Fruit fly (Drosophila melanogaster): Measurements from ENCODE around the gene Lamtor3.

DNA sequence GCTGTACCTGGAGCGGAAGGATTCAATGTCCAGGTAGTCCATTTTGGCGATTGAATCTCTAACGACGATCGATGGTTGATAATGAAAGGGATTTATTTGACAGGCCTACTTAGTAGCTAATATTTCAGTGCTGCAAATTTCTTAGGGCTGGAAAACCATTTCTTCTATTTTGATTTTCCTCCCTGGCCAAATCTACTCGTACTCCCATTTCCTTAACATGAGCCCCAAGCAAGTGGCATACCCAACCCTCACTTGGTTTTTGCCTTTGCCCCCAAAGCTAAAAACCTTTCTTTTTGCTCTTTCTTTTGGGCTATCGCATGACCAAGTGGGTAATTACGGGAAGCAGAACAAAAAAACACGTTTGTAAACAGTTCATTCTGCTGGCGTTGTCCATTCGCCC, 17.7 kb downstream of the Lamtor3 start, which contains the start of gene CG15142:
- TF ChIP-seq Ets96B (tag; optimal IDR thresholded peaks at IDR 0.05) (no peak), CG8119 (GFP tag; IDR thresholded peaks at IDR 0.05) (no peak), dac (GFP tag; optimal IDR thresholded peaks at IDR 0.05) (no peak), spab (GFP tag; optimal IDR thresholded peaks at IDR 0.05) (no peak), CG3032 (tag; optimal IDR thresholded peaks at IDR 0.05) (no peak), topi (GFP tag; optimal IDR thresholded peaks at IDR 0.05) (no peak), Hr39 (GFP tag; optimal IDR thresholded peaks at IDR 0.05) (no peak), salr (GFP tag; optimal IDR thresholded peaks at IDR 0.05) (no peak), pdm3 (GFP tag; optimal IDR thresholded peaks at IDR 0.05) (no peak)

Data from whole organism, prepupa.